Worm (Caenorhabditis elegans) whole organism, L4 larva: ENCODE data around the gene M04G7.2.

Experiments
- ZK546.5 ChIP-seq, 2 experiments: sonication (generic microtip); optimal IDR thresholded peaks; 2 replicates each; lab custom pipeline; 2017; ENCODE audit warnings: missing biosample characterization in 2 of 2, missing genetic modification characterization in 2 of 2
- ceh-28 ChIP-seq: fragments of 150-350 bp; optimal IDR thresholded peaks from 2 replicates; lab custom pipeline; 2014; ENCODE audit warnings: missing biosample characterization, missing genetic modification reagents, missing genetic modification characterization
- ceh-32 ChIP-seq: sonication (generic microtip); optimal IDR thresholded peaks from 2 replicates; lab custom pipeline; 2016; ENCODE audit warnings: mild to moderate bottlenecking, missing genetic modification characterization, missing compliant biosample characterization; ENCODE audit not compliant: poor library complexity
- ceh-62 ChIP-seq: sonication (generic microtip); optimal IDR thresholded peaks from 2 replicates; lab custom pipeline; 2017; ENCODE audit warnings: missing biosample characterization, missing genetic modification characterization
- egl-27 ChIP-seq: sonication (generic microtip); optimal IDR thresholded peaks from 3 replicates; lab custom pipeline; 2017; ENCODE audit warnings: missing biosample characterization, missing genetic modification reagents, missing genetic modification characterization
- lin-15B ChIP-seq: fragments of 150-350 bp; sonication (generic microtip); optimal IDR thresholded peaks from 3 replicates; lab custom pipeline; 2014; ENCODE audit warnings: missing biosample characterization, missing genetic modification characterization
- lin-39 ChIP-seq: fragments of 150-350 bp; optimal IDR thresholded peaks from 2 replicates; lab custom pipeline; 2014; ENCODE audit warnings: missing biosample characterization, missing genetic modification reagents, missing genetic modification characterization
- mep-1 ChIP-seq: fragments of 150-350 bp; sonication (generic microtip); optimal IDR thresholded peaks from 3 replicates; lab custom pipeline; 2014; ENCODE audit warnings: missing biosample characterization, missing genetic modification characterization
- unc-130 ChIP-seq: sonication (generic microtip); optimal IDR thresholded peaks from 2 replicates; lab custom pipeline; 2016; ENCODE audit warnings: missing genetic modification reagents, missing genetic modification characterization, missing compliant biosample characterization
- unc-62 ChIP-seq, 3 experiments: fragments of 150-350 bp in 1 of 3; sonication (generic microtip); optimal IDR thresholded peaks in 2 of 3; peaks in 1 of 3; 1 replicate in 1 of 3; 2 replicates in 2 of 3; lab custom pipeline; 2014 to 2017; ENCODE audit warnings: missing biosample characterization in 3 of 3, missing genetic modification characterization in 3 of 3, missing genetic modification reagents in 3 of 3, missing genotype in 1 of 3
- zag-1 ChIP-seq: fragments of 150-350 bp; optimal IDR thresholded peaks from 2 replicates; lab custom pipeline; 2014; ENCODE audit warnings: missing biosample characterization, missing genetic modification characterization
- ztf-11 ChIP-seq: fragments of 150-350 bp; optimal IDR thresholded peaks from 2 replicates; lab custom pipeline; 2014; ENCODE audit warnings: missing biosample characterization, missing genetic modification characterization

- TF ChIP-seq lin-15B (tag; lab: Kevin White, UChicago) = no peak
- no peak for TF ChIP-seq ceh-62 (tag; lab: Kevin White, UChicago)
- no peak for TF ChIP-seq unc-62 (GFP tag; optimal IDR thresholded peaks at IDR 0.05 in 1 of 2; lab: Kevin White, UChicago)
- no peak for TF ChIP-seq unc-62 (tag; optimal IDR thresholded peaks at IDR 0.05; lab: Kevin White, UChicago)
- no peak for TF ChIP-seq ceh-28 (tag; lab: Kevin White, UChicago)
- TF ChIP-seq ztf-11 (tag; lab: Kevin White, UChicago) = no peak
- TF ChIP-seq ZK546.5 (tag; optimal IDR thresholded peaks at IDR 0.05; lab: Kevin White, UChicago) = no peak
- no peak for TF ChIP-seq zag-1 (tag; lab: Kevin White, UChicago)
- no peak for TF ChIP-seq unc-130
- no peak for TF ChIP-seq mep-1 (tag; lab: Kevin White, UChicago)
- TF ChIP-seq lin-39 = no peak
- TF ChIP-seq ceh-32 = no peak
- TF ChIP-seq egl-27 = no peak
These were observed 7.5 kb upstream of the M04G7.2 start for ce11 chrIV:468307-468706.
